Worm (Caenorhabditis elegans): ENCODE data around the gene rps-9.

- TF ChIP-seq nhr-237 (tag; optimal IDR thresholded peaks at IDR 0.05) (no peak), tlp-1 (tag; optimal IDR thresholded peaks at IDR 0.05) (no peak), lin-15B (tag; optimal IDR thresholded peaks at IDR 0.05) (no peak), ztf-11 (tag; optimal IDR thresholded peaks at IDR 0.05) (no peak), xbp-1 (tag; optimal IDR thresholded peaks at IDR 0.05) (no peak), lin-35 (GFP tag; optimal IDR thresholded peaks at IDR 0.05) (no peak), fkh-4 (tag; optimal IDR thresholded peaks at IDR 0.05; ENCODE audit: borderline replicate concordance) (no peak), ces-1 (GFP tag; optimal IDR thresholded peaks at IDR 0.05) (no peak), aha-1 (tag; optimal IDR thresholded peaks at IDR 0.05) (no peak), hpl-2 (GFP tag; optimal IDR thresholded peaks at IDR 0.05) (no peak), efl-3 (GFP tag; optimal IDR thresholded peaks at IDR 0.05) (no peak), fkh-10 (GFP tag; optimal IDR thresholded peaks at IDR 0.05) (no peak), mep-1 (tag; optimal IDR thresholded peaks at IDR 0.05) (no peak), blmp-1 (tag; optimal IDR thresholded peaks at IDR 0.05) (no peak)
Measured at ce11 chrII:11154957-11155356, 28.8 kb upstream of the rps-9 start.

Data from whole organism, L1 larva.